Worm (Caenorhabditis elegans): ENCODE measurements around the gene T19D12.4.

ce11 chrII:6682918-6683317 lies 52.0 kb downstream of the T19D12.4 start:
- TF ChIP-seq unc-62 (GFP tag; optimal IDR thresholded peaks at IDR 0.05) (no peak), lin-13 (tag; optimal IDR thresholded peaks at IDR 0.05) (no peak), ces-1 (GFP tag; optimal IDR thresholded peaks at IDR 0.05) (no peak), sem-2 (GFP tag; optimal IDR thresholded peaks at IDR 0.05) (no peak), lin-32 (GFP tag; optimal IDR thresholded peaks at IDR 0.05) (no peak), nhr-12 (tag; optimal IDR thresholded peaks at IDR 0.05) (no peak), ceh-83 (GFP tag; optimal IDR thresholded peaks at IDR 0.05) (no peak), unc-39 (tag; optimal IDR thresholded peaks at IDR 0.05) (no peak), mls-2 (tag; optimal IDR thresholded peaks at IDR 0.05) (no peak), blmp-1 (tag; optimal IDR thresholded peaks at IDR 0.05) (no peak), elt-1 (tag; optimal IDR thresholded peaks at IDR 0.05; ENCODE audit: borderline replicate concordance, insufficient read depth) (no peak), mab-5 (tag; optimal IDR thresholded peaks at IDR 0.05) (no peak), ztf-11 (tag; optimal IDR thresholded peaks at IDR 0.05) (no peak), drap-1 (GFP tag; optimal IDR thresholded peaks at IDR 0.05) (no peak)
